Worm (Caenorhabditis elegans) whole organism, L4/young adult: ENCODE results near the gene far-3.

Experiments used
- W03F9.2 ChIP-seq: fragments of 150-350 bp; optimal IDR thresholded peaks from 2 replicates; lab custom pipeline; 2014; ENCODE audit warnings: missing biosample characterization, missing genetic modification characterization
- dao-5 ChIP-seq: sonication (generic microtip); optimal IDR thresholded peaks from 2 replicates; lab custom pipeline; 2016; ENCODE audit warnings: missing genotype, missing genetic modification characterization, moderate library complexity, missing compliant biosample characterization
- him-1 ChIP-seq: sonication (generic microtip); optimal IDR thresholded peaks from 2 replicates; lab custom pipeline; 2016; ENCODE audit warnings: missing genotype, missing genetic modification reagents, missing genetic modification characterization, missing compliant biosample characterization

The far-3 gene

DNA sequence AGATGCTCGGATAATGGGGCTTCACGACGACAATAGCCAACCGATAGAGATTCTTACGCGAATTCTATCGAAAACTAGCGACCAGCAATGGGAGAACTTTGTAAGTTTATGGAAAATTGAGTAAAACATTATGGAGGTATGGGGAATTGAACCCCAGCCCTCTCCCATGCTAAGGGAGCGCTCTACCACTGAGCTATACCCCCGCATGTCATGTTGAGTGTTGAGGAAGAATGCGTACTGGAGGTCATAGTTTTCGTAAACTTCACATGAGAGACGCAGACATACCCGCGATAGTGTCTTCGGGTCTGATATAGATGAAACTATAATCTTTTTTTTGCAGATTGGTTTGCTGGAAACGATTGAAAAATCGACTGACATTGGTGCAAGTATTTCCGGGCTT lies 6.1 kb upstream of the far-3 start:
- TF ChIP-seq dao-5 (tag; lab: Kevin White, UChicago) (peak; percentile 72), W03F9.2 (tag; lab: Kevin White, UChicago) (no peak), him-1 (tag; lab: Kevin White, UChicago) (peak; percentile 72)

DNA sequence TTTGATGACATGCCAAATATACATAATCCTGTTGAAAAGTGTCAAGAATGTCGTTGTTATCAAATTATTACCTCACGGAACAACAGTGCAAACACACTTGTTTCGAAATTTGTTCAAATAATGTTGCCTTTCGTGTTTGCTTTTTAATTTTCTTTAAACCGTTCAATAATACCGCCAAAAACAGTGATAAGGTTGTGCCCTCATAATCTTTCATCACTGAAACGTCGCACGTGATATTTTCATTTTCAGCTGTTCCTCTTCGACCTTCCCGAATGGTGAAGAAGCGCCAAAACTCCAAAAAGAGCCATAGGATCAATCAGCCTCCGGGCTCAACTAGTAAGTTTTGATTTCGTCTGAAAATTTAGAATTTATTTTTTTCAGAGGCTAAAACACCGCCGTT lies 4.7 kb upstream of the far-3 start, which contains the start of gene inft-2:
TSS of gene inft-2 (plus strand) at position 248 of the 400 bp plus-strand sequence.
- TF ChIP-seq dao-5 (tag; lab: Kevin White, UChicago) (no peak), him-1 (tag; lab: Kevin White, UChicago) (no peak), W03F9.2 (tag; lab: Kevin White, UChicago) (no peak)

DNA sequence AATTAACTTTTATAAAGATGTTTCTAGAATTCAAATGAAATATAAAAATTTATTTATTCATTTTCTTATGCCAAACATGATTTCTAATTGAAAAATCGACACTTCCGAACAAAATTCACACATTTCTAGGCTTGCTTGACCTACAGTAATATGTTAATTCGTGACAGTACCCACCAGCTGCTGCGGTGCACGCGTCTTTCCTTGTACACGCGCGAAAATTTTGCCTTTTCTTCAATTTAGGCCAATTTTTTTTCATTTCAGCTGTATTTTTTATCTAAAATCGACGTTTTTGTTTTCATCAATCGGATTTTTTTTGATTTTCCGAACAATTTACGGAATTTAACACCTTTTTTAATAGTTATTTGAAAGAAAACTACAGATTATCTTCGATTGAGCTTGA lies 2.7 kb upstream of the far-3 start:
- no peak for TF ChIP-seq dao-5 (tag; lab: Kevin White, UChicago)
- no peak for TF ChIP-seq him-1 (tag; lab: Kevin White, UChicago)
- no peak for TF ChIP-seq W03F9.2 (tag; lab: Kevin White, UChicago)

DNA sequence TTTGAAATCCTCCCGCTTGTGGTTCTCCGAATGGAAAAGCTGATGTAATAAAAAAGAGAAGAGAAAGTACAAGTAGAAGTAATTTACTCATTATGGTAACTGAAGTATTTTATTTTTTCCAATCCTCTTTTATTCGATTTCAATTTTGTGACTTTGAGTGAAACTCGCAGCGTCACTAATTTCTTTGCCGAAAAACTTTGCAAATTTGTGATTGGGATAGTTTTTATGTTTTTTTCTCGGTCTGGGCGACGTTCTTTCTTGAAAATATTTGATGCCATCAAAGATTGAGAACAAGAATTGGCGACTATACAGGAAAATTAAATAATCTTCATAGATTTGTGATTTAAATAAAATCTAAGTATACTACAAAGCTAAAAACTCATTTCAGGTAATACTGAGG lies 2.2 kb upstream of the far-3 start, which contains the start of gene far-4:
TSS of gene far-4 (minus strand) at position 101 of the 400 bp plus-strand sequence.
- TF ChIP-seq dao-5 (tag; lab: Kevin White, UChicago) (no peak), him-1 (tag; lab: Kevin White, UChicago) (no peak), W03F9.2 (tag; lab: Kevin White, UChicago) (no peak)

DNA sequence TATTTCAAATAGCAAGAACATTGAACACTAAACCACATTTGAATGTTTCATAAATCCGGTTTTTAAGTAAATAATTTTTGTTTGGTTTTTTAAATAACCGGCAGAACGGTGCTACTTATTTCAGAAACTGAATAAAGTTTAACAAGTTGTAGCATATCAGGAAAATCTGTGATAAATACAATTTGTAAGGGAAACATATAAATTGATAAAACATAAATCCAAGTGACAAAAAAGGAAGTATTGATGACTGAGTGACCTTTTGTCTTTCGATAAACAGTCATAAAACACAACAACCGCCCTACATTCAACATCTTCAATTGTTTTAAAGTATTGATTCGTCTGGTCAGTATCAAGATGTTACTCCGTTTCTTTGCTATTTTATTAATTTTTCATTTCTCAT lies 2.1 kb downstream of the far-3 start, which contains the start of gene far-5:
TSS of gene far-5 (plus strand) at position 301 of the 400 bp plus-strand sequence.
- TF ChIP-seq him-1 (tag; lab: Kevin White, UChicago) (no peak), W03F9.2 (tag; lab: Kevin White, UChicago) (no peak), dao-5 (tag; lab: Kevin White, UChicago) (no peak)

DNA sequence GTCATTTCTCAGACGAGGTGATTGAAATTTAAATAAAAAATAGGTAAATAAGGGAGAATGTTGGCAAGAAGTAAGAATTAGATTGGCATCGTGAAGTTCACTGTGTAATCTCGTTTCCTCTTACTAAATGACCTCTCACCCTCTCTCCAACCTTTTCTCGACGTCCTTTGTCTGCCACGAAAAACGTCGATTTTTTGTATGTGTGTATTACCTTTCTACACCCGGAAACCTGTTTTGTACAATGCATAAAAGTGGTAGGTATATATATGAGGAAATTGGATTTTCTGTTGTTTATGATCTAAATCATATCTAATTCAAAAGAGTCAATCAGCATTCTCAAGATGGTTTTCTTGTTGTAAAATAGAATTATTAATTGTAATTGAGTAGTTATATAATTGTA lies 4.4 kb downstream of the far-3 start, which contains the start of the genes F15B9.11 and dsl-7:
TSS of gene F15B9.11 (minus strand) at position 5 of the 400 bp plus-strand sequence.
TSS of gene dsl-7 (plus strand) at position 260 of the 400 bp plus-strand sequence.
- no peak for TF ChIP-seq W03F9.2 (tag; lab: Kevin White, UChicago)
- no peak for TF ChIP-seq him-1 (tag; lab: Kevin White, UChicago)
- no peak for TF ChIP-seq dao-5 (tag; lab: Kevin White, UChicago)

DNA sequence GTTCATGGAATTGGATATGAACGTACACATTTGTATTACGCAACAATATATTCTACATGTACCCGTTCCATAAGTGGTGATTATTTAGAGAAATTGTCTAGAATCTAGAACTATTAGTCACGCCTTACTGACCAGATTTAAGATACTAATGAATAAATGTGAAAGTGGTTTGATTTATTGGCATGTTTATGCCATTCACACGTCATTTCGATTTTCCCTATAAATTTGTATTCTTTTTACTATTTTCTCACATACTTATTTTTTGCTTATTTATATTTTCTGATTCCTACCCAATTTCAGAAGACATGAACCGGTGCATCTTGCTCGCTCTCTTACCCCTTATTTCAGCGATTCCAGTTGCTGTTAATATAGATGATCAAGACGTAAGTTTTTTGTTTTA lies 9.1 kb downstream of the far-3 start, which contains the start of gene F15B9.8:
TSS of gene F15B9.8 (plus strand) at position 301 of the 400 bp plus-strand sequence.
- no peak for TF ChIP-seq dao-5 (tag; lab: Kevin White, UChicago)
- no peak for TF ChIP-seq him-1 (tag; lab: Kevin White, UChicago)
- TF ChIP-seq W03F9.2 (tag; lab: Kevin White, UChicago): no peak

DNA sequence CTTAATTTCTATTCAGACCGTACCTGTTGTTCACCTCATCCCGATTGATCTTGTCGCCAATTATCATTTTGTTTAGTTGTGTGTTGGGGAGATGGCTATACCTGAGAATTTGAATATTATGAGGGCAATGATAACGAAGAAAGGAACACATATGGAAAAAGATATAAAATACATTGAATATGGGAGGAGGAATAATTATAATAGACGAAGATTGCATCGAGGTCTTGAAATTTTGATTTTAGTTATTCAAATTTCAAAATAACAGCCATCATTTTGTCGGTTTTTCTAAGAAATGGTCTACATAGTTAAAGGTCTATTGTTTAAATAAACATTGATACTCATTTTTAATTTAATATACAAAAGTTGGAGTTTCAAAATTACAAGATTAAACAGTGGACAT lies 10.3 kb downstream of the far-3 start, which contains the start of gene shw-3:
TSS of gene shw-3 (minus strand) at position 101 of the 400 bp plus-strand sequence.
- TF ChIP-seq W03F9.2 (tag; lab: Kevin White, UChicago) (no peak), him-1 (tag; lab: Kevin White, UChicago) (no peak), dao-5 (tag; lab: Kevin White, UChicago) (no peak)

DNA sequence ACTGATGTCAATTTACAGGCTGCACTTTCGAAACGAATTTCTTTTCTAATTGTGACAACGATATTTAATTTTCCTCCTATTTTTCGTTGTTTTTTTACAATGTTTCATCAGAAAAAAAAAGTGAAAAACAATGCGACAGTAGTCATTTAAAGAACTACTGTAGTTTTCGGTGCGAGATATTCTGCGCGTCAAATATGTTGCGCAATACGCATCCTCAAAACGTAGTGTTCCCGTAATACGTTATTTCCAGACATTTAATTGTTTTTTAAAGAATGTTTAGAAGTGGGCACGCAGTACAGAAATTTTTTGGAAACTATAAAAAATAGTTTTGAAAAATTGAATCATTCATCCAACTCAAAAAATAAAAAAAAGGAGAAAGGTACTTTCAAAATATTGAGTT lies 23.3 kb downstream of the far-3 start:
- no peak for TF ChIP-seq dao-5 (tag; lab: Kevin White, UChicago)
- no peak for TF ChIP-seq him-1 (tag; lab: Kevin White, UChicago)
- TF ChIP-seq W03F9.2 (tag; lab: Kevin White, UChicago): no peak

DNA sequence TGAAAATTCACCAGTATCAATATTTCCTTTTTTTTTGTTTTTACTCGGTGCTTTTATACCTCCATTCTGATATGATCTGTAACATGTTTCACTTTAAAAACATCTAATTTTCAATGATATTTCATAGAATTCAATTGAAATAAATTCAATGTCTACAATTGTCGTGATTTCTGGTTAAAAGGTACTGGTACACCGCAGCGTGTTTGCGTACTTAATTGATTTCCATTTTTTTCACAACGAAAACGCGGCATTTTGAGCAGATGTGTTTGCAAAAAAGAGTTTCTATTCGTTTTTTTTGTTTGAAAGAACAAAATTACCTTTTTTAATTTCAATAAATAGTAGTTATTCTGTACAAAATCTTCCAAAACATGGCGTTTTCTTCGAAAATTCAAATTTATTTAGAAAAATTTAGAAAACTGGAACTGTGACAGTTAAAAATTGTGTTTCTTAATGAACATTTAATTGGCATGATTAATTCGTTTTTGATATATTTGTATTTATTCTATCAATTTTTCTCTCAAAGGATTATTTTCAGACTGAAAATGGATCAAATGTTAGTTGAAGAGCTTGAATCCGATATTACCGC lies 26.7 kb downstream of the far-3 start, which contains the start of gene pnn-1:
TSS of gene pnn-1 (plus strand) at position 536 of the 586 bp plus-strand sequence.
- TF ChIP-seq him-1 (tag; lab: Kevin White, UChicago): no peak
- TF ChIP-seq dao-5 (tag; lab: Kevin White, UChicago): no peak
- peak; percentile 29 for TF ChIP-seq W03F9.2 (tag; lab: Kevin White, UChicago)

DNA sequence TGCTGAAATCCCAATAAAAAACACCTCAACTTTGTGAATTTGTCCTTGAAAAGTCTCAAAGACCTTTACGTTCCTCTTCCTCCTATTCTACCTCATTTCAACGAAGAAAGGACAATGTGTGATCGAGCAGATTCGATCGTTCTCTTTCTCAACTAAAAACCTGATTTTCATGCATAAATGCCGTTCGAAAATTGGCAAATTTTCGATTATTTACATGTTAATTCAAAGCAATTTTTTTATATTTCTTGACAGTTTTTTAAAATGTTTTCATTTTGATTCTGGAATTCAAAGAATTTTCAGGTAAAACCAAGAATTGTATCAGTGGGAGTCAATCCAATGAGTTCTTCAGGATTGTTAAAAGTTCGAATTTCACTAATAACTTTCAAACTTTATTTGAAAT lies 28.8 kb downstream of the far-3 start, which contains the start of gene lin-46:
TSS of gene lin-46 (plus strand) at position 301 of the 400 bp plus-strand sequence.
- TF ChIP-seq W03F9.2 (tag; lab: Kevin White, UChicago) (no peak), him-1 (tag; lab: Kevin White, UChicago) (no peak), dao-5 (tag; lab: Kevin White, UChicago) (no peak)

DNA sequence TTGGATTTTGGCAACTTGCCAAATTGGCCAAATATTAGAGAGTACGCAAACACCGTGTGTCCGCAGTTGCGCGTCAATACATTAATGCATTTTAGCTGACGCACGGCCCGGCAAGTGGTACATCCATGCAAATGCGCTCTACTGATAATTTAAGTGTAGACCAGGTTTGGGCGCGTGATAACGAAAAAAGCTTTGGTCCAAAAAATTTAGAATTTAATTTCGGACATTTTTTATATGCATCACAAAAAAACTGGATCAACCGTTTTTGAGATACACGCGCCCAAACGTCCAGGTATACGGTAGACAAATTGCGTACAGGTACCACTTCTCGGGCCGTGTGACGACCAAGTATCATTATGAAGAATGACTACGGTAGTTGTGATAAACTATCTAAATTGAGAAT lies 29.4 kb downstream of the far-3 start, which contains the start of gene R186.8:
TSS of gene R186.8 (minus strand) at position 58 of the 403 bp plus-strand sequence.
- TF ChIP-seq him-1 (tag; lab: Kevin White, UChicago) (peak; percentile 55), W03F9.2 (tag; lab: Kevin White, UChicago) (peak; percentile 3)

DNA sequence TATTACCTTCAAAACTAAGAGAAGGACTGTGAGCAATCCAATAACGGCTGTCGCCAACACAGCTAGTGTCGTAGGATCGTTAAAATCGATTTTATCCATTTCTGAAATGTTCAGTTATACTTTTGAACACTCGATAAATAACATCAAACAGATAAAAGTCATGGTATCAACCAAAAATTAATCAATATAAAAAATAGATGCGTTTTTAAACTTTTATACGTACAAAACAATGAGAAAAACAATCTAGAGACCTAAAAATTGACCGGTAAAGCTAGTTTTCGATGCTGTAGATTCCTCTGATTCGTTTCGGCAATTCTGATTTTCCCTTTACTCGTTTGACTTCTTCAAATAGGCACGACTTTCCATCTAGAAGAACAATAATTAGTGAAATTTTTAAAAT lies 30.2 kb downstream of the far-3 start, which contains the start of gene R186.3:
TSS of gene R186.3 (minus strand) at position 101 of the 400 bp plus-strand sequence.
- no peak for TF ChIP-seq him-1 (tag; lab: Kevin White, UChicago)
- no peak for TF ChIP-seq dao-5 (tag; lab: Kevin White, UChicago)
- no peak for TF ChIP-seq W03F9.2 (tag; lab: Kevin White, UChicago)
